Fruit fly (Drosophila melanogaster): ENCODE data around the gene CG10011.

The CG10011 gene

DNA sequence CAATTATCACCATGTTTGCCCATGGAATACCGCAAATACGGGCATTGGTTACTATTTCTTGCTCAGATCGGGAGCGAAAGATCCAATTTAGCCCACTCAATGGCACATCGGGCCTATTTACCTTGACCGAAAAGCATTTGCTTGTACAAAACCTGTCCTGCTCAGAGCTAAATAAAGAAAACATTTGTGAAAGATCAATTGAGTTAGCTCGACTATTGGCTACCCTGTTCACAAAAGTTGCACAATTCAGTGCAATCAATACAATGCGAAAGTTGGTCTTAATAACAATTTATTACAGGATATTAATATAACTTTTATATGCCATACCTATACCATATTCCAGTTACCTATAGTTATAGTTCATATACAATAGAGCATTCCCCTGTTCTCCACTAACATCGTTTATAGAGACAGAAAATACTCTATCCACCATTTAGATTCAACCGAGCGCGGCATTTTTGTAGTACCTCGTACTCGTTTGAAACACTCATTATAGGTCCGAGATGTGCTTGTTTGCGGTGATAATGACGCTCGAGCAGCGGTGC, 72.2 kb downstream of the CG10011 start:
- TF ChIP-seq cnc (optimal IDR thresholded peaks at IDR 0.05) (no peak), CG1620 (GFP tag; optimal IDR thresholded peaks at IDR 0.05) (no peak), pad (GFP tag; optimal IDR thresholded peaks at IDR 0.05) (no peak), CG12768 (GFP tag; optimal IDR thresholded peaks at IDR 0.05) (no peak), CG14711 (tag; optimal IDR thresholded peaks at IDR 0.05) (no peak), CG11617 (GFP tag; optimal IDR thresholded peaks at IDR 0.05) (no peak), Clk (GFP tag; optimal IDR thresholded peaks at IDR 0.05) (no peak), Crg-1 (GFP tag; optimal IDR thresholded peaks at IDR 0.05) (no peak), kay (GFP tag; ENCODE audit: borderline replicate concordance) (no peak)

DNA sequence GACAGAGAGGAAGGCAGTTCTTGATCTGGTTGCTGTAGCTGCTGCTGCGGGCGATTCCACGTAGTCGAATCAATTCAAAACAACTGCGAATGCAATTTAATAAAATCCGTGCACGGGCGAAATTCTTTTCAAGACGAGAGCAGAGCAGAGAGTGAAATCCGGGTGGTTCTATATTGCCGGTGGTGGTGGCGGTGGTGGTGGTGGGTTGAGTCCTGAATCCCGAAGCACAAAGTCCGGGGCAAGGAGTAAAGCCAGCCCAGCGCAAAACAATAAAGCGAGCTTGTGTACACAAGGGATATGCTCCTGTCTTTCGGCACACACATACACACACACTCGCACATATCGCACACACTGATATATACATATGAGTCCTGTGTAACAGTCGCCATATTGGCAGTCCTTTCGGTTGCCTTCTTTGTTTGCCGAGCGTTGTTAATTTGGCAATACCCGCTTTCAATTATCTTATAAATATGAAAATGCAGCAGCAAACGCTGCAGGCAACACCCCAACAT, 73.5 kb downstream of the CG10011 start:
- TF ChIP-seq cnc (optimal IDR thresholded peaks at IDR 0.05) (no peak), CG5204 (GFP tag; optimal IDR thresholded peaks at IDR 0.05) (no peak), CG33017 (tag; optimal IDR thresholded peaks at IDR 0.05) (no peak), cic (GFP tag; optimal IDR thresholded peaks at IDR 0.05) (no peak), CG7101 (tag; optimal IDR thresholded peaks at IDR 0.05) (no peak), kay (GFP tag; ENCODE audit: borderline replicate concordance) (no peak), bab1 (GFP tag; optimal IDR thresholded peaks at IDR 0.05) (no peak)

DNA sequence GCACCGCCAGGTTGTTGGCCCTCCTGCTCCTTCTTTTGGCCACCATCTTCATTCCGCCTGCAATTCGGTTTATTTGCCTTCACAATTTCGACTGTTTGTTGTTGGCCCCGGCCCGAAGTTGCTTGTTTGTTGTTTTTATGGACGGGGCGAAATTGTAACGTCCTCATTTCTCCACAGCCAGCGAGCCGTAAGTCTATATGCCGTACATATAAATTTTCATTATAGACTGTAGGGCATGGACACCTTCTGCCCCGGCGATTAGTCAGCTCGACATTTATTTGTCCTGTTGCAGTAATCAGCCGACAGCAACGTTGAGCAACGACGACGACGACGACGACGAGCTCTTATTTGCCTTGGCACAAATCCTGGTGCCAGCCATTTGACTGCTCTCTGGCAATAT, 76.1 kb downstream of the CG10011 start:
- no peak for TF ChIP-seq Mnt (GFP tag; optimal IDR thresholded peaks at IDR 0.05)
- TF ChIP-seq CG11617 (GFP tag; optimal IDR thresholded peaks at IDR 0.05), result no peak
- no peak for TF ChIP-seq Clk (GFP tag; optimal IDR thresholded peaks at IDR 0.05)
- no peak for TF ChIP-seq kay (GFP tag; ENCODE audit: borderline replicate concordance)
- TF ChIP-seq cnc (optimal IDR thresholded peaks at IDR 0.05), result no peak
- no peak for TF ChIP-seq CG7045 (GFP tag; optimal IDR thresholded peaks at IDR 0.05)
- TF ChIP-seq ovo (GFP tag; optimal IDR thresholded peaks at IDR 0.05), result no peak
- TF ChIP-seq bab1 (GFP tag; optimal IDR thresholded peaks at IDR 0.05), result no peak
- no peak for TF ChIP-seq tj (GFP tag; optimal IDR thresholded peaks at IDR 0.05)
- TF ChIP-seq CG14711 (tag; optimal IDR thresholded peaks at IDR 0.05), result no peak
- no peak for TF ChIP-seq Hr96 (GFP tag; optimal IDR thresholded peaks at IDR 0.05)
- TF ChIP-seq toe (GFP tag; optimal IDR thresholded peaks at IDR 0.05), result no peak
- no peak for TF ChIP-seq pad (GFP tag; optimal IDR thresholded peaks at IDR 0.05)
- no peak for TF ChIP-seq CG12768 (GFP tag; optimal IDR thresholded peaks at IDR 0.05)
- TF ChIP-seq CG33017 (tag; optimal IDR thresholded peaks at IDR 0.05), result no peak
- no peak for TF ChIP-seq CG1620 (GFP tag; optimal IDR thresholded peaks at IDR 0.05)
- TF ChIP-seq CG7101 (tag; optimal IDR thresholded peaks at IDR 0.05), result no peak
- TF ChIP-seq cic (GFP tag; optimal IDR thresholded peaks at IDR 0.05), result no peak
- TF ChIP-seq CG5204 (GFP tag; optimal IDR thresholded peaks at IDR 0.05), result no peak
- no peak for TF ChIP-seq Crg-1 (GFP tag; optimal IDR thresholded peaks at IDR 0.05)

All from whole organism, adult.